Worm (Caenorhabditis elegans): ENCODE measurements around the gene lido-15.

DNA sequence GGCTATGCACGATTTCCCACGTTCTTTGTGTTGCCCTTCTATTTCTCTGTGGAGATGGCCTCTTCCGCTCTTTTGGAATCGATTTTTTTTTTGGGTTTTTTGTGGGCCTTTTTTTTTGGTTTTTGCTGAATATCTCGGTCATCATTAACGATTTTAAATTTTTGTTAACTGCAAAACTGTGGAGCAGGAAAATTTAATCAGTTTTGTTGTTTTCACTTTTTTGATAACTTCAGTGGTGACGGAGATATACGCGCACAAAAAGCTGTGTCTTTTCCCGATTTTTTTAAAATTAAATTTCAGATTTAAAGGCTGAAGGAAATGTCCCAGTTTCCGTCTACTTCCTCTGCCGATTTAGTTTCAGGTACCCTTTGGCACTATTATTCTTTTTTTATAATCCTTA lies 26.8 kb upstream of the lido-15 start, which contains the start of gene T24E12.1:
- no peak for TF ChIP-seq attf-6 (GFP tag; IDR thresholded peaks at IDR 0.05)
- TF ChIP-seq lin-40 (tag; optimal IDR thresholded peaks at IDR 0.05): no peak
- TF ChIP-seq nhr-90 (tag; optimal IDR thresholded peaks at IDR 0.05): no peak
- no peak for TF ChIP-seq rec-8 (tag; optimal IDR thresholded peaks at IDR 0.05)
- no peak for TF ChIP-seq F49E8.2 (tag; optimal IDR thresholded peaks at IDR 0.05; ENCODE audit: insufficient read depth)
- TF ChIP-seq unc-62 (GFP tag; optimal IDR thresholded peaks at IDR 0.05): no peak
- no peak for TF ChIP-seq mes-4 (tag; optimal IDR thresholded peaks at IDR 0.05)
- TF ChIP-seq ets-4 (GFP tag; optimal IDR thresholded peaks at IDR 0.05): no peak
- no peak for TF ChIP-seq xnd-1 (tag; optimal IDR thresholded peaks at IDR 0.05)
- no peak for TF ChIP-seq Y56A3A.18 (GFP tag; IDR thresholded peaks at IDR 0.05)
- no peak for TF ChIP-seq madf-10 (tag; optimal IDR thresholded peaks at IDR 0.05)
- no peak for TF ChIP-seq ccch-3 (GFP tag; optimal IDR thresholded peaks at IDR 0.05)
